Worm (Caenorhabditis elegans): ENCODE results near the gene nhr-61.

ce11 chrII:14822419-14822818 is 4.1 kb upstream of the nhr-61 start:
- TF ChIP-seq nhr-28 (tag; optimal IDR thresholded peaks at IDR 0.05) (no peak), nhr-76 (tag; optimal IDR thresholded peaks at IDR 0.05) (no peak), mml-1 (tag; optimal IDR thresholded peaks at IDR 0.05) (no peak), aly-2 (tag; optimal IDR thresholded peaks at IDR 0.05) (no peak), ZK546.5 (tag; optimal IDR thresholded peaks at IDR 0.05) (no peak), nhr-25 (tag; optimal IDR thresholded peaks at IDR 0.05) (peak; percentile 95), pha-4 (tag; optimal IDR thresholded peaks at IDR 0.05) (peak; percentile 88), jun-1 (tag; optimal IDR thresholded peaks at IDR 0.05) (peak; percentile 53), nhr-237 (tag; optimal IDR thresholded peaks at IDR 0.05) (no peak)
